Worm (Caenorhabditis elegans) whole organism, young adult: ENCODE measurements around the gene srr-1.
A peak's percentile ranks its signal among the peaks of the same experiment; 100 is the strongest.

Experiments used
- C17E4.6 ChIP-seq: fragments of 200-800 bp; sonication (Bioruptor generic); IDR thresholded peaks from 2 replicates; pipeline ENCODE4 v1.3.6; 2022; ENCODE audit warnings: missing genetic modification reagents, missing genetic modification characterization, missing compliant biosample characterization
- D2030.7 ChIP-seq: fragments of 200-800 bp; sonication (Bioruptor generic); IDR thresholded peaks from 2 replicates; pipeline ENCODE4 v1.3.6; 2022; ENCODE audit warnings: missing genetic modification reagents, missing genetic modification characterization, missing compliant biosample characterization
- F37B4.10 ChIP-seq: fragments of 200-800 bp; sonication (Bioruptor generic); IDR thresholded peaks from 2 replicates; pipeline ENCODE4 v1.3.6; 2022; ENCODE audit warnings: missing genetic modification characterization, missing compliant biosample characterization
- T26A5.8 ChIP-seq: sonication (generic microtip); optimal IDR thresholded peaks from 2 replicates; lab custom pipeline; 2016; ENCODE audit warnings: missing genetic modification characterization, missing compliant biosample characterization
- Y53F4B.3 ChIP-seq: fragments of 200-800 bp; sonication (Bioruptor generic); IDR thresholded peaks from 2 replicates; pipeline ENCODE4 v1.3.6; 2022; ENCODE audit warnings: missing genetic modification reagents, missing genetic modification characterization, missing compliant biosample characterization
- Y67H2A.10 ChIP-seq: fragments of 200-800 bp; sonication (Bioruptor generic); conservative IDR thresholded peaks from 2 replicates; pipeline ENCODE4 v1.3.6; 2022; ENCODE audit warnings: missing genetic modification reagents, missing genetic modification characterization, missing compliant biosample characterization
- Y79H2A.3 ChIP-seq: fragments of 200-800 bp; sonication (Bioruptor generic); conservative IDR thresholded peaks from 2 replicates; pipeline ENCODE4 v1.3.6; 2022; ENCODE audit warnings: missing genetic modification reagents, missing genetic modification characterization, missing compliant biosample characterization
- ZK185.1 ChIP-seq: sonication (generic microtip); optimal IDR thresholded peaks from 2 replicates; lab custom pipeline; 2016; ENCODE audit warnings: mild to moderate bottlenecking, missing genetic modification characterization, missing compliant biosample characterization; ENCODE audit not compliant: poor library complexity, severe bottlenecking
- akir-1 ChIP-seq: fragments of 200-800 bp; sonication (Bioruptor generic); optimal IDR thresholded peaks from 2 replicates; lab custom pipeline; 2018; ENCODE audit warnings: mild to moderate bottlenecking, missing genetic modification characterization, moderate library complexity, missing compliant biosample characterization
- aptf-2 ChIP-seq: fragments of 200-800 bp; sonication (Bioruptor generic); conservative IDR thresholded peaks from 2 replicates; pipeline ENCODE4 v1.3.6; 2022; ENCODE audit warnings: missing genetic modification reagents, missing genetic modification characterization, missing compliant biosample characterization
- aptf-3 ChIP-seq: fragments of 200-800 bp; sonication (Bioruptor generic); IDR thresholded peaks from 2 replicates; pipeline ENCODE4 v1.3.6; 2022; ENCODE audit warnings: missing genetic modification characterization, missing compliant biosample characterization
- atf-7 ChIP-seq: sonication (generic microtip); optimal IDR thresholded peaks from 2 replicates; lab custom pipeline; 2017; ENCODE audit warnings: mild to moderate bottlenecking, missing genetic modification characterization, missing compliant biosample characterization
- athp-1 ChIP-seq: sonication (generic microtip); optimal IDR thresholded peaks from 2 replicates; lab custom pipeline; 2017; ENCODE audit warnings: mild to moderate bottlenecking, missing genetic modification characterization, missing compliant biosample characterization
- attf-6 ChIP-seq: fragments of 200-800 bp; sonication (Bioruptor generic); IDR thresholded peaks from 2 replicates; pipeline ENCODE4 v1.3.6; 2022; ENCODE audit warnings: missing genetic modification reagents, missing genetic modification characterization, missing compliant biosample characterization
- ccch-3 ChIP-seq: fragments of 200-800 bp; sonication (Bioruptor generic); optimal IDR thresholded peaks from 2 replicates; lab custom pipeline; 2018; ENCODE audit warnings: mild to moderate bottlenecking, missing genetic modification characterization, missing compliant biosample characterization
- cebp-1 ChIP-seq, 2 experiments: fragments of 200-800 bp in 1 of 2; sonication (Bioruptor generic) in 1 of 2; sonication (generic microtip) in 1 of 2; IDR thresholded peaks in 1 of 2; optimal IDR thresholded peaks in 1 of 2; 2 replicates each; pipeline versions ENCODE4 v1.3.6 to Lab custom; 2017 to 2022; ENCODE audit warnings: missing compliant biosample characterization in 2 of 2, missing genetic modification characterization in 2 of 2, mild to moderate bottlenecking in 1 of 2, missing genetic modification reagents in 1 of 2, moderate library complexity in 1 of 2
- dox-1 ChIP-seq: fragments of 200-800 bp; sonication (Bioruptor generic); IDR thresholded peaks from 2 replicates; pipeline ENCODE4 v1.3.6; 2022; ENCODE audit warnings: missing genetic modification reagents, missing genetic modification characterization, missing compliant biosample characterization
- egl-18 ChIP-seq: fragments of 200-800 bp; sonication (Bioruptor generic); IDR thresholded peaks from 2 replicates; pipeline ENCODE4 v1.3.6; 2022; ENCODE audit warnings: missing genetic modification reagents, missing genetic modification characterization, missing compliant biosample characterization
- ets-4 ChIP-seq: fragments of 200-800 bp; sonication (Bioruptor generic); optimal IDR thresholded peaks from 2 replicates; lab custom pipeline; 2018; ENCODE audit warnings: mild to moderate bottlenecking, missing genetic modification characterization, missing compliant biosample characterization
- fkh-3 ChIP-seq: sonication (generic microtip); optimal IDR thresholded peaks from 2 replicates; lab custom pipeline; 2016; ENCODE audit warnings: mild to moderate bottlenecking, missing genetic modification characterization, missing compliant biosample characterization
- gei-17 ChIP-seq: fragments of 200-800 bp; sonication (Bioruptor generic); optimal IDR thresholded peaks from 2 replicates; lab custom pipeline; 2018; ENCODE audit warnings: mild to moderate bottlenecking, missing genetic modification characterization, missing compliant biosample characterization
- hlh-12 ChIP-seq: sonication (generic microtip); optimal IDR thresholded peaks from 2 replicates; lab custom pipeline; 2016; ENCODE audit warnings: missing genetic modification characterization, missing compliant biosample characterization
- hmg-1.2 ChIP-seq: fragments of 200-800 bp; sonication (Bioruptor generic); IDR thresholded peaks from 2 replicates; pipeline ENCODE4 v1.3.6; 2022; ENCODE audit warnings: missing genetic modification reagents, missing genetic modification characterization, missing compliant biosample characterization
- lir-1 ChIP-seq: fragments of 200-800 bp; sonication (Bioruptor generic); conservative IDR thresholded peaks from 2 replicates; pipeline ENCODE4 v1.3.6; 2022; ENCODE audit warnings: missing genetic modification reagents, missing genetic modification characterization, missing compliant biosample characterization
- madf-10 ChIP-seq: sonication (generic microtip); optimal IDR thresholded peaks from 2 replicates; lab custom pipeline; 2016; ENCODE audit warnings: mild to moderate bottlenecking, missing genetic modification characterization, missing compliant biosample characterization
- madf-3 ChIP-seq: fragments of 200-800 bp; sonication (Bioruptor generic); IDR thresholded peaks from 2 replicates; pipeline ENCODE4 v1.3.6; 2022; ENCODE audit warnings: missing genetic modification reagents, missing genetic modification characterization, missing compliant biosample characterization
- madf-6 ChIP-seq: fragments of 200-800 bp; sonication (Bioruptor generic); IDR thresholded peaks from 2 replicates; pipeline ENCODE4 v1.3.6; 2022; ENCODE audit warnings: missing genetic modification reagents, missing genetic modification characterization, missing compliant biosample characterization
- madf-8 ChIP-seq: fragments of 200-800 bp; sonication (Bioruptor generic); conservative IDR thresholded peaks from 2 replicates; pipeline ENCODE4 v1.3.6; 2022; ENCODE audit warnings: missing genetic modification reagents, missing genetic modification characterization, missing compliant biosample characterization
- mcd-1 ChIP-seq: fragments of 200-800 bp; sonication (Bioruptor generic); IDR thresholded peaks from 2 replicates; pipeline ENCODE4 v1.3.6; 2022; ENCODE audit warnings: missing genetic modification reagents, missing genetic modification characterization, missing compliant biosample characterization
- mes-4 ChIP-seq: sonication (generic microtip); optimal IDR thresholded peaks from 2 replicates; lab custom pipeline; 2016; ENCODE audit warnings: missing genotype, missing genetic modification characterization, missing compliant biosample characterization
- nfyb-1 ChIP-seq: fragments of 200-800 bp; sonication (Bioruptor generic); IDR thresholded peaks from 2 replicates; pipeline ENCODE4 v1.3.6; 2022; ENCODE audit warnings: missing genetic modification reagents, missing genetic modification characterization, missing compliant biosample characterization
- nhr-120 ChIP-seq: fragments of 200-800 bp; sonication (Bioruptor generic); IDR thresholded peaks from 2 replicates; pipeline ENCODE4 v1.3.6; 2022; ENCODE audit warnings: missing genetic modification characterization, missing compliant biosample characterization
- nhr-179 ChIP-seq: sonication (generic microtip); optimal IDR thresholded peaks from 2 replicates; lab custom pipeline; 2016; ENCODE audit warnings: mild to moderate bottlenecking, missing genetic modification characterization, missing compliant biosample characterization
- nhr-27 ChIP-seq: fragments of 200-800 bp; sonication (Bioruptor generic); optimal IDR thresholded peaks from 2 replicates; lab custom pipeline; 2018; ENCODE audit warnings: mild to moderate bottlenecking, missing genetic modification characterization, moderate library complexity, missing compliant biosample characterization
- nhr-80 ChIP-seq: sonication (generic microtip); optimal IDR thresholded peaks from 2 replicates; lab custom pipeline; 2016; ENCODE audit warnings: missing genetic modification characterization, missing compliant biosample characterization
- pbrm-1 ChIP-seq: fragments of 200-800 bp; sonication (Bioruptor generic); IDR thresholded peaks from 2 replicates; pipeline ENCODE4 v1.3.6; 2022; ENCODE audit warnings: missing genetic modification reagents, missing genetic modification characterization, missing compliant biosample characterization
- rec-8 ChIP-seq, 2 experiments: sonication (generic microtip); optimal IDR thresholded peaks; 2 replicates each; lab custom pipeline; 2016; ENCODE audit warnings: mild to moderate bottlenecking in 2 of 2, missing genetic modification characterization in 2 of 2, missing genetic modification reagents in 2 of 2, missing genotype in 2 of 2, missing biosample characterization in 1 of 2, missing compliant biosample characterization in 1 of 2, moderate library complexity in 1 of 2
- rpc-1 ChIP-seq, 2 experiments: fragments of 150-350 bp in 1 of 2; sonication (generic microtip) in 1 of 2; optimal IDR thresholded peaks; 2 replicates each; lab custom pipeline; 2014 to 2018; ENCODE audit warnings: missing biosample characterization in 1 of 2, missing genetic modification characterization in 1 of 2, missing genetic modification reagents in 1 of 2, missing genotype in 1 of 2
- sdz-38 ChIP-seq: sonication (generic microtip); optimal IDR thresholded peaks from 2 replicates; lab custom pipeline; 2016; ENCODE audit warnings: missing genotype, missing genetic modification characterization, missing compliant biosample characterization
- sptf-2 ChIP-seq: fragments of 200-800 bp; sonication (Bioruptor generic); optimal IDR thresholded peaks from 2 replicates; lab custom pipeline; 2018; ENCODE audit warnings: mild to moderate bottlenecking, missing genetic modification characterization, missing compliant biosample characterization
- tbp1 ChIP-seq: fragments of 200-800 bp; sonication (Bioruptor generic); optimal IDR thresholded peaks from 2 replicates; lab custom pipeline; 2018; ENCODE audit warnings: mild to moderate bottlenecking, missing genetic modification characterization, missing compliant biosample characterization
- tbx-9 ChIP-seq: sonication (generic microtip); optimal IDR thresholded peaks from 2 replicates; lab custom pipeline; 2016; ENCODE audit warnings: borderline replicate concordance, missing genetic modification characterization, inconsistent platforms, missing compliant biosample characterization
- unc-130 ChIP-seq: sonication (generic microtip); optimal IDR thresholded peaks from 2 replicates; lab custom pipeline; 2016; ENCODE audit warnings: missing genetic modification reagents, missing genetic modification characterization, missing compliant biosample characterization
- unc-62 ChIP-seq: fragments of 150-350 bp; optimal IDR thresholded peaks from 2 replicates; lab custom pipeline; 2014; ENCODE audit warnings: missing biosample characterization, missing genetic modification reagents, missing genetic modification characterization
- zim-3 ChIP-seq: sonication (generic microtip); optimal IDR thresholded peaks from 2 replicates; lab custom pipeline; 2017; ENCODE audit warnings: mild to moderate bottlenecking, missing genetic modification characterization, moderate library complexity, missing compliant biosample characterization
- ztf-22 ChIP-seq: fragments of 200-800 bp; sonication (Bioruptor generic); optimal IDR thresholded peaks from 2 replicates; lab custom pipeline; 2018; ENCODE audit warnings: mild to moderate bottlenecking, missing genetic modification characterization, moderate library complexity, missing compliant biosample characterization
- ztf-3 ChIP-seq: fragments of 200-800 bp; sonication (Bioruptor generic); optimal IDR thresholded peaks from 2 replicates; lab custom pipeline; 2018; ENCODE audit warnings: mild to moderate bottlenecking, missing genetic modification characterization, missing compliant biosample characterization
- ztf-6 ChIP-seq: fragments of 200-800 bp; sonication (Bioruptor generic); IDR thresholded peaks from 2 replicates; pipeline ENCODE4 v1.3.6; 2022; ENCODE audit warnings: missing genetic modification reagents, missing genetic modification characterization, missing compliant biosample characterization

The srr-1 gene

ce11 chrV:13043195-13043762 lies 10.3 kb downstream of the srr-1 start, which contains the start of gene lap-2 (continued):
- TF ChIP-seq T26A5.8 (tag; lab: Kevin White, UChicago): no peak
- TF ChIP-seq zim-3 (tag; lab: Kevin White, UChicago): no peak
- no peak for TF ChIP-seq nhr-27 (tag; lab: Kevin White, UChicago)
- TF ChIP-seq ZK185.1 (tag; lab: Kevin White, UChicago): peak; percentile 46
- no peak for TF ChIP-seq ztf-6
- no peak for TF ChIP-seq Y67H2A.10 (GFP tag; lab: Robert Waterston, UW)
- TF ChIP-seq aptf-2 (GFP tag; lab: Robert Waterston, UW): no peak
- no peak for TF ChIP-seq akir-1 (GFP tag; lab: Kevin White, UChicago)
- TF ChIP-seq tbp1 (GFP tag; lab: Kevin White, UChicago): no peak
- peak; percentile 72 for TF ChIP-seq atf-7
- TF ChIP-seq C17E4.6 (GFP tag; lab: Robert Waterston, UW): no peak
- TF ChIP-seq ztf-3 (GFP tag; lab: Kevin White, UChicago): no peak
- TF ChIP-seq mes-4 (tag; lab: Kevin White, UChicago): no peak
- TF ChIP-seq ztf-22: peak; percentile 33
- no peak for TF ChIP-seq aptf-3 (GFP tag; lab: Robert Waterston, UW)
- TF ChIP-seq ccch-3 (GFP tag; lab: Kevin White, UChicago): no peak
- peak; percentile 82 for TF ChIP-seq nhr-80 (tag; lab: Kevin White, UChicago)
- no peak for TF ChIP-seq F37B4.10 (GFP tag; lab: Robert Waterston, UW)
- TF ChIP-seq ets-4 (GFP tag; lab: Kevin White, UChicago): peak; percentile 64
- TF ChIP-seq dox-1 (GFP tag; lab: Robert Waterston, UW): peak; percentile 52
- TF ChIP-seq sdz-38 (tag; lab: Kevin White, UChicago): no peak
- TF ChIP-seq tbx-9 (tag; lab: Kevin White, UChicago): no peak
- no peak for TF ChIP-seq rpc-1 (optimal IDR thresholded peaks at IDR 0.05; lab: Kevin White, UChicago)
- no peak for TF ChIP-seq rpc-1 (tag; optimal IDR thresholded peaks at IDR 0.05; lab: Kevin White, UChicago)
- no peak for TF ChIP-seq madf-6 (GFP tag; lab: Robert Waterston, UW)
- TF ChIP-seq attf-6 (GFP tag; lab: Robert Waterston, UW): no peak
- no peak for TF ChIP-seq madf-3 (GFP tag; lab: Robert Waterston, UW)
- no peak for TF ChIP-seq sptf-2
- TF ChIP-seq hlh-12 (tag; lab: Kevin White, UChicago): no peak
- peak; percentile 90 for TF ChIP-seq unc-62 (GFP tag; lab: Kevin White, UChicago)
- peak; percentile 16 for TF ChIP-seq madf-10
- no peak for TF ChIP-seq D2030.7 (GFP tag; lab: Robert Waterston, UW)
- no peak for TF ChIP-seq pbrm-1 (GFP tag; lab: Robert Waterston, UW)
- TF ChIP-seq madf-8 (GFP tag; lab: Robert Waterston, UW): no peak
- TF ChIP-seq lir-1 (GFP tag; lab: Robert Waterston, UW): no peak
- no peak for TF ChIP-seq Y53F4B.3
- TF ChIP-seq nfyb-1 (GFP tag; lab: Robert Waterston, UW): peak; percentile 62; the same call in 1 of the 2 replicates
- TF ChIP-seq nhr-120: no peak
- TF ChIP-seq egl-18 (GFP tag; lab: Robert Waterston, UW): no peak
- no peak for TF ChIP-seq gei-17
- TF ChIP-seq rec-8 (tag; optimal IDR thresholded peaks at IDR 0.05; lab: Kevin White, UChicago): no peak
- TF ChIP-seq mcd-1: 0 out of 2 replicates have a peak, but pooled peaks have one; percentile 26
- TF ChIP-seq athp-1 (tag; lab: Kevin White, UChicago): no peak
- no peak for TF ChIP-seq nhr-179 (tag; lab: Kevin White, UChicago)
- no peak for TF ChIP-seq fkh-3 (tag; lab: Kevin White, UChicago)
- no peak for TF ChIP-seq unc-130 (GFP tag; lab: Kevin White, UChicago)
- TF ChIP-seq hmg-1.2 (GFP tag; lab: Robert Waterston, UW): no peak
- peak; percentile 51; the same call in 1 of the 2 replicates for TF ChIP-seq cebp-1 (GFP tag; IDR thresholded peaks at IDR 0.05; lab: Robert Waterston, UW)
- TF ChIP-seq cebp-1 (tag; optimal IDR thresholded peaks at IDR 0.05; lab: Kevin White, UChicago): peak; percentile 67
- TF ChIP-seq Y79H2A.3 (GFP tag; lab: Robert Waterston, UW): no peak
